Fruit fly (Drosophila melanogaster) whole organism, embryonic: Measurements from ENCODE around the gene MYPT-75D.

Experiments used
- CG13775 ChIP-seq: fragments of 200-800 bp; sonication (Bioruptor generic); optimal IDR thresholded peaks from 3 replicates; lab custom pipeline; 2017; ENCODE audit warnings: missing biosample characterization, mild to moderate bottlenecking, missing genetic modification characterization
- CG4617 ChIP-seq: fragments of 200-800 bp; sonication (Bioruptor generic); optimal IDR thresholded peaks from 3 replicates; lab custom pipeline; 2016; ENCODE audit warnings: missing biosample characterization, missing genetic modification characterization, borderline replicate concordance
- ap ChIP-seq: fragments of 200-800 bp; sonication (Bioruptor generic); IDR thresholded peaks from 2 replicates; pipeline ENCODE4 v1.3.6; 2022; ENCODE audit warnings: missing biosample characterization, missing genetic modification characterization
- caup ChIP-seq: fragments of 200-800 bp; sonication (Bioruptor generic); optimal IDR thresholded peaks from 3 replicates; lab custom pipeline; 2017; ENCODE audit warnings: missing biosample characterization, mild to moderate bottlenecking, missing genetic modification characterization, moderate library complexity; ENCODE audit not compliant: severe bottlenecking
- gce ChIP-seq: fragments of 200-800 bp; sonication (Bioruptor generic); IDR thresholded peaks from 3 replicates; pipeline ENCODE4 v1.3.6; 2022; ENCODE audit warnings: missing biosample characterization, missing genetic modification characterization
- row ChIP-seq: fragments of 200-800 bp; sonication (Bioruptor generic); IDR thresholded peaks from 3 replicates; pipeline ENCODE4 v1.3.6; 2022; ENCODE audit warnings: missing biosample characterization, missing genetic modification characterization
- vfl ChIP-seq: fragments of 200-800 bp; sonication (Bioruptor generic); optimal IDR thresholded peaks from 2 replicates; lab custom pipeline; 2016; ENCODE audit warnings: missing biosample characterization, missing genetic modification characterization

DNA sequence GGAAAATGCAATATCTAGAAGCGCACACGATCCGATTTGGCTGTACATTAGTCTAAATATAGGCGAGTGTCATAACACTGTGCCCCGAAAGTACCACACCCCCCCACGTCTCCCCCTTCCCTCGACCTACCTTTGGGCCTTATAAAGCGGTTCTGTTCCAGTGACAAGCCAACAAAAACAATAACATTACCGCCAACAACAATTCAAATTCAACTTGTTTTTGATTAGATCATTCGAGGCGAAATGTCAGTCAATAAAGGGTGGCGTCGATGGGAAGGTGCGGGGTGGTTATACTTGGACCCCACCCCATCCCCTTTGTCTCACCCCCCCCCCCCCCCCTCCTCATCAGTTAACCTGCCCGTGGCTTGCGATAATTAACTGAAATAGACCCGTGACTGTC lies 7.3 kb downstream of the MYPT-75D start:
- TF ChIP-seq vfl (GFP tag; lab: Kevin White, UChicago): no peak
- no peak for TF ChIP-seq CG13775 (GFP tag; lab: Kevin White, UChicago)
- TF ChIP-seq ap (GFP tag; lab: Robert Waterston, UW): no peak
- TF ChIP-seq gce: no peak
- peak; percentile 67 for TF ChIP-seq caup (GFP tag; lab: Kevin White, UChicago)
- TF ChIP-seq CG4617 (GFP tag; lab: Kevin White, UChicago): no peak
- TF ChIP-seq row (GFP tag; lab: Robert Waterston, UW): no peak
